Worm (Caenorhabditis elegans): ENCODE results near the gene R02F2.5.

Gene R02F2.5

ce11 chrIII:5495168-5495567 is 16.1 kb downstream of the R02F2.5 start, which contains the start of gene R02F2.8:
Gene R02F2.8 (minus strand): TSS chrIII:5495268.
- TF ChIP-seq jun-1 (tag; optimal IDR thresholded peaks at IDR 0.05) (no peak), lin-14 (GFP tag; optimal IDR thresholded peaks at IDR 0.05) (no peak), hpl-2 (GFP tag; optimal IDR thresholded peaks at IDR 0.05) (no peak), nhr-47 (tag; optimal IDR thresholded peaks at IDR 0.05) (no peak), ceh-90 (tag; optimal IDR thresholded peaks at IDR 0.05) (no peak), mab-9 (GFP tag; IDR thresholded peaks at IDR 0.05) (no peak), tlp-1 (tag; optimal IDR thresholded peaks at IDR 0.05) (no peak), irx-1 (tag; optimal IDR thresholded peaks at IDR 0.05) (no peak), vab-15 (tag; optimal IDR thresholded peaks at IDR 0.05) (no peak), mep-1 (tag; optimal IDR thresholded peaks at IDR 0.05) (no peak), alr-1 (tag; optimal IDR thresholded peaks at IDR 0.05; ENCODE audit: borderline replicate concordance) (no peak), skn-1 (tag; optimal IDR thresholded peaks at IDR 0.05) (no peak), sup-37 (GFP tag; optimal IDR thresholded peaks at IDR 0.05) (no peak), fkh-10 (GFP tag; optimal IDR thresholded peaks at IDR 0.05) (no peak), nhr-77 (tag; optimal IDR thresholded peaks at IDR 0.05) (no peak), zip-4 (GFP tag; optimal IDR thresholded peaks at IDR 0.05) (no peak), grh-1 (GFP tag; IDR thresholded peaks at IDR 0.05) (no peak), pqm-1 (tag; optimal IDR thresholded peaks at IDR 0.05) (no peak), aly-2 (tag; optimal IDR thresholded peaks at IDR 0.05) (no peak)

DNA sequence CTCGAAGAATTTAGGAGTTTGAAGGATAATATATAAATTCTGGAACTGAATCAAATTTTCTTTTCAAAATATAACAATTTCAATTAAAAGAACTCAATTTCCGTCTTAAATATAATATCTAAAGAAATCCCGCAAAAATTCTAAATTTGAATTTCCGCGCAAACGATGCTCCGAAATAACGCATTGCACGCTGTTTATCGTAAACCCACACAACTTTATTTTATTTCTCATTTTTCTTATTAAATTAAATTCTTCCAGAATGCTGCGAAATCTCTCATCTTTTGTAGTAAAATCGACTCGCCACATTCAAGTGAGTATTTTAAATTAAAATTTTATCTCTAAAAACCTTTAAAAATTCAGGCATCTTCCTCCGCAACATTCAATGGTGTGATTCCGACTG is 19.9 kb downstream of the R02F2.5 start, which contains the start of gene R02F2.9:
TSS of gene R02F2.9 (plus strand) at position 218 of the 400 bp plus-strand sequence.
- TF ChIP-seq pqm-1 (tag; optimal IDR thresholded peaks at IDR 0.05): no peak
- TF ChIP-seq isw-1 (GFP tag; IDR thresholded peaks at IDR 0.05): peak; percentile 54
- TF ChIP-seq nhr-71 (tag; optimal IDR thresholded peaks at IDR 0.05): peak; percentile 82
- TF ChIP-seq nhr-85 (tag): peak; percentile 75
- peak; percentile 70 for TF ChIP-seq tbx-2 (tag; optimal IDR thresholded peaks at IDR 0.05)
- TF ChIP-seq fkh-4 (tag; optimal IDR thresholded peaks at IDR 0.05; ENCODE audit: borderline replicate concordance): no peak
- no peak for TF ChIP-seq pax-3 (tag; optimal IDR thresholded peaks at IDR 0.05)
- peak; percentile 55 for TF ChIP-seq blmp-1 (tag; optimal IDR thresholded peaks at IDR 0.05)
- peak; percentile 53 for TF ChIP-seq mep-1 (tag; optimal IDR thresholded peaks at IDR 0.05)
- peak; percentile 32 for TF ChIP-seq lin-15B (tag; optimal IDR thresholded peaks at IDR 0.05)
- TF ChIP-seq irx-1 (tag; optimal IDR thresholded peaks at IDR 0.05): peak; percentile 20
- no peak for TF ChIP-seq ceh-88 (GFP tag; IDR thresholded peaks at IDR 0.05)
- no peak for TF ChIP-seq ztf-4 (tag; optimal IDR thresholded peaks at IDR 0.05)
- TF ChIP-seq unc-98 (GFP tag; IDR thresholded peaks at IDR 0.05): no peak
- peak; percentile 62 to 93 for TF ChIP-seq efl-1 (optimal IDR thresholded peaks at IDR 0.05)
- peak; percentile 94 to 99 for TF ChIP-seq efl-1 (GFP tag; optimal IDR thresholded peaks at IDR 0.05 in 1 of 2)
- TF ChIP-seq pag-3 (tag; optimal IDR thresholded peaks at IDR 0.05; ENCODE audit: borderline replicate concordance, insufficient read depth): no peak
- TF ChIP-seq nhr-47 (tag; optimal IDR thresholded peaks at IDR 0.05): peak; percentile 79
- peak; percentile 42 for TF ChIP-seq C16A3.4 (tag; optimal IDR thresholded peaks at IDR 0.05)
- TF ChIP-seq hlh-4 (tag; optimal IDR thresholded peaks at IDR 0.05): no peak
- peak; percentile 58 for TF ChIP-seq lin-14 (GFP tag; optimal IDR thresholded peaks at IDR 0.05)
- TF ChIP-seq lin-39 (tag; optimal IDR thresholded peaks at IDR 0.05): peak; percentile 16
- TF ChIP-seq fkh-8 (tag; optimal IDR thresholded peaks at IDR 0.05): peak; percentile 41
- peak; percentile 17 for TF ChIP-seq snpc-4 (tag; optimal IDR thresholded peaks at IDR 0.05)
- peak; percentile 5 for TF ChIP-seq C04F5.9 (tag; optimal IDR thresholded peaks at IDR 0.05)
- peak; percentile 76 for TF ChIP-seq xbp-1 (tag; optimal IDR thresholded peaks at IDR 0.05)
- peak; percentile 21 for TF ChIP-seq egl-13 (tag; optimal IDR thresholded peaks at IDR 0.05)
- peak; percentile 50 for TF ChIP-seq rnt-1 (tag; optimal IDR thresholded peaks at IDR 0.05)
- peak; percentile 72 for TF ChIP-seq nhr-20 (tag; optimal IDR thresholded peaks at IDR 0.05)
- TF ChIP-seq lin-35 (GFP tag; optimal IDR thresholded peaks at IDR 0.05): peak; percentile 91 to 96
- peak; percentile 69 for TF ChIP-seq nhr-19 (GFP tag; conservative IDR thresholded peaks at IDR 0.05)
- TF ChIP-seq zip-4 (GFP tag; optimal IDR thresholded peaks at IDR 0.05): peak; percentile 7
- TF ChIP-seq lin-13 (GFP tag; optimal IDR thresholded peaks at IDR 0.05): peak; percentile 29
- peak; percentile 59 for TF ChIP-seq unc-86 (tag; optimal IDR thresholded peaks at IDR 0.05)
- TF ChIP-seq elt-3 (tag; optimal IDR thresholded peaks at IDR 0.05): no peak
- TF ChIP-seq dpl-1 (GFP tag; optimal IDR thresholded peaks at IDR 0.05): peak; percentile 91 to 95 (median 94)
- peak; percentile 74 for TF ChIP-seq skn-1 (tag; optimal IDR thresholded peaks at IDR 0.05)
- TF ChIP-seq ets-5 (GFP tag; IDR thresholded peaks at IDR 0.05): no peak
- peak; percentile 75 to 80 for TF ChIP-seq lsy-2 (tag; optimal IDR thresholded peaks at IDR 0.05)
- peak; percentile 53; the same call in 1 of the 2 replicates for TF ChIP-seq grh-1 (GFP tag; IDR thresholded peaks at IDR 0.05)
